Worm (Caenorhabditis elegans) whole organism, L4 larva: ENCODE measurements around the gene nspc-18.
A peak's percentile ranks its signal among the peaks of the same experiment; 100 is the strongest.

Source experiments
- D1046.2 ChIP-seq: fragments of 200-800 bp; sonication (Bioruptor generic); IDR thresholded peaks from 2 replicates; pipeline ENCODE4 v1.3.6; 2022; ENCODE audit warnings: missing genetic modification characterization, missing compliant biosample characterization
- F37D6.2 ChIP-seq: sonication (generic microtip); optimal IDR thresholded peaks from 2 replicates; lab custom pipeline; 2016; ENCODE audit warnings: mild to moderate bottlenecking, missing genetic modification characterization, missing compliant biosample characterization
- F44E2.7 ChIP-seq: fragments of 200-800 bp; sonication (Bioruptor generic); IDR thresholded peaks from 2 replicates; pipeline ENCODE4 v2.1.2; 2022; ENCODE audit warnings: missing genetic modification characterization, missing compliant biosample characterization
- F49E8.2 ChIP-seq: sonication (generic microtip); optimal IDR thresholded peaks from 2 replicates; lab custom pipeline; 2016; ENCODE audit warnings: missing compliant biosample characterization, mild to moderate bottlenecking, missing genetic modification characterization, borderline replicate concordance
- R02D3.7 ChIP-seq: fragments of 150-350 bp; sonication (generic microtip); optimal IDR thresholded peaks from 3 replicates; lab custom pipeline; 2014; ENCODE audit warnings: missing biosample characterization, missing genetic modification characterization
- T26A8.4 ChIP-seq: fragments of 200-800 bp; sonication (Bioruptor generic); IDR thresholded peaks from 2 replicates; pipeline ENCODE4 v1.3.6; 2022; ENCODE audit warnings: missing genetic modification characterization, missing compliant biosample characterization
- Y5F2A.4 ChIP-seq: fragments of 200-800 bp; sonication (Bioruptor generic); optimal IDR thresholded peaks from 2 replicates; lab custom pipeline; 2018; ENCODE audit warnings: mild to moderate bottlenecking, missing genetic modification characterization, missing compliant biosample characterization
- Y75B8A.6 ChIP-seq: fragments of 200-800 bp; sonication (Bioruptor generic); IDR thresholded peaks from 2 replicates; pipeline ENCODE4 v1.3.6; 2022; ENCODE audit warnings: missing genetic modification reagents, missing genetic modification characterization, missing compliant biosample characterization
- ZK546.5 ChIP-seq, 2 experiments: sonication (generic microtip); optimal IDR thresholded peaks; 2 replicates each; lab custom pipeline; 2017; ENCODE audit warnings: missing biosample characterization in 2 of 2, missing genetic modification characterization in 2 of 2
- aha-1 ChIP-seq: fragments of 150-350 bp; peaks from one replicate; lab custom pipeline; 2014; ENCODE audit warnings: missing biosample characterization, missing genetic modification characterization
- ama-1 ChIP-seq: fragments of 150-350 bp; optimal IDR thresholded peaks from 2 replicates; lab custom pipeline; 2014; ENCODE audit warnings: inconsistent platforms, mixed read lengths
- attf-4 ChIP-seq: sonication (generic microtip); optimal IDR thresholded peaks from 3 replicates; lab custom pipeline; 2017; ENCODE audit warnings: missing biosample characterization, missing genetic modification characterization
- ceh-20 ChIP-seq: fragments of 200-800 bp; sonication (Bioruptor generic); IDR thresholded peaks from 2 replicates; pipeline ENCODE4 v1.3.6; 2022; ENCODE audit warnings: missing genetic modification reagents, missing genetic modification characterization, missing compliant biosample characterization
- ceh-82 ChIP-seq: sonication (generic microtip); optimal IDR thresholded peaks from 2 replicates; lab custom pipeline; 2017; ENCODE audit warnings: missing biosample characterization, missing genetic modification characterization
- cey-2 ChIP-seq: sonication (generic microtip); optimal IDR thresholded peaks from 3 replicates; lab custom pipeline; 2017; ENCODE audit warnings: missing genetic modification characterization, mild to moderate bottlenecking, missing compliant biosample characterization, antibody characterized with exemption, borderline replicate concordance; ENCODE audit not compliant: insufficient read depth
- daf-16 ChIP-seq, 3 experiments: sonication (generic microtip); optimal IDR thresholded peaks; 2 replicates each; lab custom pipeline; 2016 to 2017; ENCODE audit warnings: missing genetic modification characterization in 3 of 3, missing genetic modification reagents in 3 of 3, mild to moderate bottlenecking in 2 of 3, missing compliant biosample characterization in 2 of 3, missing biosample characterization in 1 of 3, moderate library complexity in 1 of 3
- dmd-6 ChIP-seq: fragments of 200-800 bp; sonication (Bioruptor generic); IDR thresholded peaks from 2 replicates; pipeline ENCODE4 v1.3.6; 2022; ENCODE audit warnings: missing genetic modification reagents, missing genetic modification characterization, missing compliant biosample characterization
- dmd-9 ChIP-seq: fragments of 200-800 bp; sonication (Bioruptor generic); IDR thresholded peaks from 2 replicates; pipeline ENCODE4 v1.3.6; 2022; ENCODE audit warnings: missing genetic modification reagents, missing genetic modification characterization, missing compliant biosample characterization
- egl-43 ChIP-seq: fragments of 200-800 bp; sonication (Bioruptor generic); IDR thresholded peaks from 2 replicates; pipeline ENCODE4 v1.3.6; 2022; ENCODE audit warnings: missing genetic modification reagents, missing genetic modification characterization, missing compliant biosample characterization
- hif-1 ChIP-seq, 2 experiments: sonication (generic microtip); optimal IDR thresholded peaks; 2 replicates each; lab custom pipeline; 2016 to 2017; ENCODE audit warnings: missing compliant biosample characterization in 2 of 2, missing genetic modification characterization in 2 of 2, missing genetic modification reagents in 2 of 2, missing genotype in 2 of 2, mild to moderate bottlenecking in 1 of 2
- hlh-11 ChIP-seq: fragments of 200-800 bp; sonication (Bioruptor generic); optimal IDR thresholded peaks from 2 replicates; lab custom pipeline; 2018; ENCODE audit warnings: mild to moderate bottlenecking, missing genetic modification characterization, missing compliant biosample characterization
- jun-1 ChIP-seq: fragments of 150-350 bp; optimal IDR thresholded peaks from 2 replicates; lab custom pipeline; 2014; ENCODE audit warnings: missing biosample characterization, missing genetic modification reagents, missing genetic modification characterization
- lim-7 ChIP-seq: fragments of 200-800 bp; sonication (Bioruptor generic); IDR thresholded peaks from 2 replicates; pipeline ENCODE4 v1.3.6; 2022; ENCODE audit warnings: missing genetic modification characterization, missing compliant biosample characterization
- lin-13 ChIP-seq: fragments of 150-350 bp; optimal IDR thresholded peaks from 2 replicates; lab custom pipeline; 2014; ENCODE audit warnings: missing biosample characterization, missing genetic modification reagents, missing genetic modification characterization
- lin-29 ChIP-seq: fragments of 200-800 bp; sonication (Bioruptor generic); IDR thresholded peaks from 2 replicates; pipeline ENCODE4 v1.3.6; 2022; ENCODE audit warnings: missing genetic modification reagents, missing genetic modification characterization, missing compliant biosample characterization
- lsy-2 ChIP-seq, 2 experiments: fragments of 150-350 bp in 1 of 2; sonication (generic microtip) in 1 of 2; optimal IDR thresholded peaks; 2 replicates each; lab custom pipeline; 2014 to 2017; ENCODE audit warnings: missing biosample characterization in 2 of 2, missing genetic modification characterization in 2 of 2
- madf-5 ChIP-seq, 2 experiments: fragments of 200-800 bp; sonication (Bioruptor generic); IDR thresholded peaks; 2 replicates each; pipeline ENCODE4 v1.3.6; 2022; ENCODE audit warnings: missing compliant biosample characterization in 2 of 2, missing genetic modification characterization in 2 of 2
- madf-9 ChIP-seq: fragments of 200-800 bp; sonication (Bioruptor generic); conservative IDR thresholded peaks from 2 replicates; pipeline ENCODE4 v1.3.6; 2022; ENCODE audit warnings: missing genetic modification reagents, missing genetic modification characterization, missing compliant biosample characterization
- mdl-1 ChIP-seq, 2 experiments: fragments of 150-350 bp in 1 of 2; sonication (generic microtip) in 1 of 2; optimal IDR thresholded peaks; 2 replicates each; lab custom pipeline; 2014 to 2017; ENCODE audit warnings: missing biosample characterization in 2 of 2, missing genetic modification characterization in 2 of 2
- mep-1 ChIP-seq: fragments of 150-350 bp; sonication (generic microtip); optimal IDR thresholded peaks from 3 replicates; lab custom pipeline; 2014; ENCODE audit warnings: missing biosample characterization, missing genetic modification characterization
- mxl-2 ChIP-seq: fragments of 200-800 bp; sonication (Bioruptor generic); conservative IDR thresholded peaks from 2 replicates; pipeline ENCODE4 v1.3.6; 2022; ENCODE audit warnings: missing genetic modification reagents, missing genetic modification characterization, missing compliant biosample characterization
- nhr-10 ChIP-seq: fragments of 150-350 bp; optimal IDR thresholded peaks from 2 replicates; lab custom pipeline; 2014; ENCODE audit warnings: missing biosample characterization, missing genetic modification characterization
- nhr-11 ChIP-seq: fragments of 150-350 bp; optimal IDR thresholded peaks from 2 replicates; lab custom pipeline; 2014; ENCODE audit warnings: missing biosample characterization, missing genetic modification characterization
- nhr-25 ChIP-seq: sonication (generic microtip); optimal IDR thresholded peaks from 2 replicates; lab custom pipeline; 2017; ENCODE audit warnings: missing genetic modification characterization, mild to moderate bottlenecking, missing compliant biosample characterization, antibody characterized with exemption, moderate library complexity, borderline replicate concordance; ENCODE audit not compliant: insufficient read depth
- nhr-42 ChIP-seq: fragments of 200-800 bp; sonication (Bioruptor generic); IDR thresholded peaks from 2 replicates; pipeline ENCODE4 v1.3.6; 2022; ENCODE audit warnings: missing genetic modification characterization, missing compliant biosample characterization
- nhr-48 ChIP-seq: sonication (generic microtip); optimal IDR thresholded peaks from 2 replicates; lab custom pipeline; 2016; ENCODE audit warnings: mild to moderate bottlenecking, missing genetic modification characterization, missing compliant biosample characterization
- nhr-76 ChIP-seq: fragments of 150-350 bp; optimal IDR thresholded peaks from 2 replicates; lab custom pipeline; 2014; ENCODE audit warnings: missing biosample characterization, missing genetic modification characterization
- nhr-77 ChIP-seq: fragments of 150-350 bp; optimal IDR thresholded peaks from 2 replicates; lab custom pipeline; 2014; ENCODE audit warnings: missing biosample characterization, missing genetic modification characterization
- rbr-2 ChIP-seq: sonication (generic microtip); optimal IDR thresholded peaks from 2 replicates; lab custom pipeline; 2016; ENCODE audit warnings: missing genotype, missing genetic modification characterization, missing compliant biosample characterization
- set-16 ChIP-seq: fragments of 200-800 bp; sonication (Bioruptor generic); IDR thresholded peaks from 2 replicates; pipeline ENCODE4 v1.3.6; 2022; ENCODE audit warnings: missing genetic modification reagents, missing genetic modification characterization, missing compliant biosample characterization
- spr-1 ChIP-seq: sonication (generic microtip); optimal IDR thresholded peaks from 2 replicates; lab custom pipeline; 2016; ENCODE audit warnings: mild to moderate bottlenecking, missing genetic modification characterization, missing compliant biosample characterization
- tra-1 ChIP-seq: fragments of 200-800 bp; sonication (Bioruptor generic); IDR thresholded peaks from 2 replicates; pipeline ENCODE4 v1.3.6; 2022; ENCODE audit warnings: missing genetic modification reagents, missing genetic modification characterization, missing compliant biosample characterization
- unc-130 ChIP-seq: sonication (generic microtip); optimal IDR thresholded peaks from 2 replicates; lab custom pipeline; 2016; ENCODE audit warnings: missing genetic modification reagents, missing genetic modification characterization, missing compliant biosample characterization
- unc-62 ChIP-seq, 3 experiments: fragments of 150-350 bp in 1 of 3; sonication (generic microtip); optimal IDR thresholded peaks in 2 of 3; peaks in 1 of 3; 1 replicate in 1 of 3; 2 replicates in 2 of 3; lab custom pipeline; 2014 to 2017; ENCODE audit warnings: missing biosample characterization in 3 of 3, missing genetic modification characterization in 3 of 3, missing genetic modification reagents in 3 of 3, missing genotype in 1 of 3
- vab-7 ChIP-seq: fragments of 200-800 bp; sonication (Bioruptor generic); IDR thresholded peaks from 2 replicates; pipeline ENCODE4 v1.3.6; 2022; ENCODE audit warnings: missing genetic modification reagents, missing genetic modification characterization, missing compliant biosample characterization
- zip-11 ChIP-seq: fragments of 200-800 bp; sonication (Bioruptor generic); IDR thresholded peaks from 2 replicates; pipeline ENCODE4 v1.3.6; 2022; ENCODE audit warnings: missing genetic modification characterization, missing compliant biosample characterization
- zip-2 ChIP-seq: fragments of 150-350 bp; optimal IDR thresholded peaks from 2 replicates; lab custom pipeline; 2014; ENCODE audit warnings: missing biosample characterization, missing genetic modification characterization
- ztf-7 ChIP-seq: fragments of 150-350 bp; optimal IDR thresholded peaks from 2 replicates; lab custom pipeline; 2014; ENCODE audit warnings: missing biosample characterization, missing genetic modification characterization

The nspc-18 gene

DNA sequence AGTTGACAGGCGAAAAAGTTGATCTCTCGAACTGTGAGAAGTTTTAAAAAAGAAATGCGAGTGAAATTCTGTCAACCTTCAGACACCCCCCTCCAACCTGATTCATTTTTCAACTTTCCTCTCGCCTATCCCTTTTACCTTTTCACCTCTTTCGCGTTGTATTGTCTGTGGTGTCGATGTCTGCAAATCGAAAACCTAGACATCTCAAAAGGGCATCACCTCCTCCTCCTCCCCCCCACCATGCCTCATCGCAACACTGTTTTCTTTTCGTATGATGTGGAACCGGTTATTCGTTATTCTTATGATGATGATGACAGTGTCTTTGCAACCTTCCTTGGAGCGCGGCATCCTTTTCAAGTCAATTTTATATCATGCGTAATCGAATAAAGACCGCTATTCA lies 19.5 kb downstream of the nspc-18 start (continued):
- TF ChIP-seq rbr-2 (tag; lab: Kevin White, UChicago), result no peak
- TF ChIP-seq ama-1 (lab: Kevin White, UChicago), result no peak
- TF ChIP-seq tra-1 (GFP tag; lab: Robert Waterston, UW), result 0 out of 2 replicates have a peak, but pooled peaks have one; percentile 40
- no peak for TF ChIP-seq F44E2.7 (GFP tag; lab: Robert Waterston, UW)
- TF ChIP-seq ztf-7 (tag; lab: Kevin White, UChicago), result no peak
- TF ChIP-seq set-16 (GFP tag; lab: Robert Waterston, UW), result 0 out of 2 replicates have a peak, but pooled peaks have one; percentile 11
- no peak for TF ChIP-seq lim-7 (GFP tag; lab: Robert Waterston, UW)
- peak; percentile 59 for TF ChIP-seq dmd-6
- TF ChIP-seq unc-62 (GFP tag; optimal IDR thresholded peaks at IDR 0.05 in 1 of 2; lab: Kevin White, UChicago), result peak in 1 of 2 experiments; percentile 8
- TF ChIP-seq unc-62 (tag; optimal IDR thresholded peaks at IDR 0.05; lab: Kevin White, UChicago), result no peak
- TF ChIP-seq F37D6.2 (tag; lab: Kevin White, UChicago), result no peak
- no peak for TF ChIP-seq nhr-10 (tag; lab: Kevin White, UChicago)
- no peak for TF ChIP-seq ZK546.5 (tag; optimal IDR thresholded peaks at IDR 0.05; lab: Kevin White, UChicago)
- TF ChIP-seq lin-13 (GFP tag; lab: Kevin White, UChicago), result no peak
- TF ChIP-seq nhr-48 (tag; lab: Kevin White, UChicago), result peak; percentile 38
- no peak for TF ChIP-seq nhr-76
- TF ChIP-seq R02D3.7, result no peak
- TF ChIP-seq Y5F2A.4, result no peak
- peak; percentile 46 for TF ChIP-seq hlh-11 (tag; lab: Kevin White, UChicago)
- TF ChIP-seq ceh-82, result no peak
- no peak for TF ChIP-seq nhr-77
- no peak for TF ChIP-seq cey-2 (tag; lab: Kevin White, UChicago)
- peak; percentile 90 for TF ChIP-seq aha-1
- no peak for TF ChIP-seq nhr-25 (tag; lab: Kevin White, UChicago)
- no peak for TF ChIP-seq zip-11

DNA sequence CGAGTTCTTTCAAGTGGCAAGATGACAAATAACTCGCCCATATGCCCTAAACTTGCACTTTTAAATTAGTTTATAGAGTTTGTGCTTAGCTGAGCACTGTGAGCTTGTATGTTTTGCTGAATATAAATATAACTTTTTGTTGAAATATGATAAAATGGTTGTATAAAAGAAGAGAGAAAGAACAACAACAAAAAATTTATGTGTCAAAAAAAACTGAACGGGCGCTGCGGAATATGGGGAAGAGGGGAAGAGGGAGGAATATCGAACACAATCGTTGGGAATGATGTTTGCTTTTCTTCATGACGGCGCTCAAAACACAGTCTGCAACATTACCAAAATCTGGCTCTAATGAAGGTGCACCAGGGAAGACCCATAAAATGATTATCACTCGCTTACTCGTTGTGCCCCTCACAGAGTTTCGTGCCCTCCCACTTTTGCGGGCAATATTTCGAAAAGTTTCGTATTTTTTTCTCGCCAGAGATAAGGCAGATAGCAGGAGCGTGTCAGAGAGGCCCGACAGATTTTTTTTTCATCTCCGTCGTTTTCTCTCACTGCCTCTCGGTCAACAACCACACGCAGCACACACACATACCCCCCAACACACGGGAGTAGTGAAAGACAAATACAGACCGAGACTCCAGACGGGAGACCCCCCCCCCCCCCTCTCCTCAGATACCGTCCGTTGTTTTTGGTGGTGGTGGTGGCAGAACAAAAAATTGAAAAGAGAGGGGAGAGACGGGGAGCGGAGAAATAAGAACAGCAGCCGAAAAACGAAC lies 21.7 kb downstream of the nspc-18 start:
- TF ChIP-seq madf-9 (GFP tag; lab: Robert Waterston, UW), result no peak
- peak; percentile 33 to 81 for TF ChIP-seq mdl-1 (tag; optimal IDR thresholded peaks at IDR 0.05; lab: Kevin White, UChicago)
- no peak for TF ChIP-seq nhr-25 (tag; lab: Kevin White, UChicago)
- peak; percentile 55 for TF ChIP-seq mep-1 (tag; lab: Kevin White, UChicago)
- TF ChIP-seq aha-1, result peak; percentile 92
- TF ChIP-seq spr-1 (tag; lab: Kevin White, UChicago), result no peak
- peak; percentile 51; the same call in 1 of the 2 replicates for TF ChIP-seq egl-43
- no peak for TF ChIP-seq attf-4
- TF ChIP-seq T26A8.4 (GFP tag; lab: Robert Waterston, UW), result no peak
- 0 out of 2 replicates have a peak, but pooled peaks have one; percentile 42 for TF ChIP-seq nhr-42
- no peak for TF ChIP-seq lsy-2 (tag; optimal IDR thresholded peaks at IDR 0.05; lab: Kevin White, UChicago)
- TF ChIP-seq tra-1 (GFP tag; lab: Robert Waterston, UW), result peak; percentile 83
- TF ChIP-seq vab-7 (GFP tag; lab: Robert Waterston, UW), result no peak
- peak; percentile 78 for TF ChIP-seq nhr-77
- TF ChIP-seq hif-1 (tag; optimal IDR thresholded peaks at IDR 0.05; lab: Kevin White, UChicago), result peak in 1 of 2 experiments; percentile 72
- no peak for TF ChIP-seq zip-2 (tag; lab: Kevin White, UChicago)
- TF ChIP-seq unc-130, result no peak
- TF ChIP-seq jun-1 (tag; lab: Kevin White, UChicago), result no peak
- no peak for TF ChIP-seq madf-5 (GFP tag; IDR thresholded peaks at IDR 0.05; lab: Robert Waterston, UW)
- no peak for TF ChIP-seq dmd-9 (GFP tag; lab: Robert Waterston, UW)
- no peak for TF ChIP-seq nhr-11 (tag; lab: Kevin White, UChicago)
- TF ChIP-seq F49E8.2 (tag; lab: Kevin White, UChicago), result no peak
- TF ChIP-seq lin-29 (GFP tag; lab: Robert Waterston, UW), result no peak
- peak; percentile 88 for TF ChIP-seq dmd-6
- 0 out of 2 replicates have a peak, but pooled peaks have one; percentile 26 for TF ChIP-seq ceh-20 (GFP tag; lab: Robert Waterston, UW)
- no peak for TF ChIP-seq daf-16 (GFP tag; optimal IDR thresholded peaks at IDR 0.05; lab: Kevin White, UChicago)
- TF ChIP-seq daf-16 (tag; optimal IDR thresholded peaks at IDR 0.05; lab: Kevin White, UChicago), result peak; percentile 82
- 0 out of 2 replicates have a peak, but pooled peaks have one; percentile 23 for TF ChIP-seq mxl-2 (GFP tag; lab: Robert Waterston, UW)
- TF ChIP-seq Y75B8A.6 (GFP tag; lab: Robert Waterston, UW), result no peak
- no peak for TF ChIP-seq D1046.2 (GFP tag; lab: Robert Waterston, UW)
